Worm (Caenorhabditis elegans) whole organism, L2 larva: ENCODE results near the gene T28D6.6.
A peak's percentile ranks its signal among the peaks of the same experiment; 100 is the strongest.

Experiments
- C34F6.9 ChIP-seq: fragments of 150-350 bp; optimal IDR thresholded peaks from 2 replicates; lab custom pipeline; 2014; ENCODE audit warnings: missing biosample characterization, missing genetic modification characterization
- F13H6.1 ChIP-seq: sonication (generic microtip); optimal IDR thresholded peaks from 2 replicates; lab custom pipeline; 2016; ENCODE audit warnings: missing genetic modification characterization, missing compliant biosample characterization
- R02D3.7 ChIP-seq: fragments of 150-350 bp; optimal IDR thresholded peaks from 2 replicates; lab custom pipeline; 2014; ENCODE audit warnings: missing biosample characterization, missing genetic modification characterization
- Y55F3AM.14 ChIP-seq: fragments of 200-800 bp; sonication (Bioruptor generic); optimal IDR thresholded peaks from 2 replicates; lab custom pipeline; 2018; ENCODE audit warnings: mild to moderate bottlenecking, missing genetic modification characterization, missing compliant biosample characterization
- ZK546.5 ChIP-seq: sonication (generic microtip); optimal IDR thresholded peaks from 2 replicates; lab custom pipeline; 2017; ENCODE audit warnings: missing biosample characterization, missing genetic modification characterization
- alr-1 ChIP-seq: fragments of 150-350 bp; optimal IDR thresholded peaks from 2 replicates; lab custom pipeline; 2014; ENCODE audit warnings: missing biosample characterization, missing genetic modification characterization
- aly-2 ChIP-seq: fragments of 150-350 bp; optimal IDR thresholded peaks from 2 replicates; lab custom pipeline; 2014; ENCODE audit warnings: missing biosample characterization, missing genetic modification characterization
- ama-1 ChIP-seq: fragments of 150-350 bp; optimal IDR thresholded peaks from 2 replicates; lab custom pipeline; 2018; ENCODE audit warnings: inconsistent platforms
- blmp-1 ChIP-seq: sonication (generic microtip); optimal IDR thresholded peaks from 2 replicates; lab custom pipeline; 2017; ENCODE audit warnings: missing genetic modification characterization, mild to moderate bottlenecking, missing compliant biosample characterization, antibody characterized with exemption, moderate library complexity; ENCODE audit not compliant: insufficient read depth
- ceh-16 ChIP-seq: fragments of 150-350 bp; optimal IDR thresholded peaks from 2 replicates; lab custom pipeline; 2014; ENCODE audit warnings: missing biosample characterization, missing genetic modification characterization
- ceh-82 ChIP-seq: fragments of 150-350 bp; optimal IDR thresholded peaks from 2 replicates; lab custom pipeline; 2014; ENCODE audit warnings: missing biosample characterization, missing genetic modification characterization
- crh-2 ChIP-seq: sonication (generic microtip); optimal IDR thresholded peaks from 2 replicates; lab custom pipeline; 2017; ENCODE audit warnings: missing biosample characterization, missing genetic modification characterization
- dmd-4 ChIP-seq: sonication (generic microtip); optimal IDR thresholded peaks from 2 replicates; lab custom pipeline; 2017; ENCODE audit warnings: missing biosample characterization, missing genetic modification characterization
- egl-27 ChIP-seq: sonication (generic microtip); optimal IDR thresholded peaks from 3 replicates; lab custom pipeline; 2017; ENCODE audit warnings: missing biosample characterization, missing genetic modification reagents, missing genetic modification characterization
- elt-1 ChIP-seq: fragments of 150-350 bp; optimal IDR thresholded peaks from 2 replicates; lab custom pipeline; 2014; ENCODE audit warnings: missing biosample characterization, missing genetic modification characterization
- elt-3 ChIP-seq: sonication (generic microtip); optimal IDR thresholded peaks from 2 replicates; lab custom pipeline; 2017; ENCODE audit warnings: missing biosample characterization, missing genetic modification characterization
- fos-1 ChIP-seq: fragments of 150-350 bp; optimal IDR thresholded peaks from 2 replicates; lab custom pipeline; 2014; ENCODE audit warnings: missing biosample characterization, missing genetic modification characterization
- gmeb-1 ChIP-seq: fragments of 150-350 bp; optimal IDR thresholded peaks from 2 replicates; lab custom pipeline; 2014; ENCODE audit warnings: missing biosample characterization, missing genetic modification characterization
- lin-11 ChIP-seq: fragments of 150-350 bp; sonication (generic microtip); optimal IDR thresholded peaks from 2 replicates; lab custom pipeline; 2014; ENCODE audit warnings: missing biosample characterization, missing genetic modification characterization, inconsistent platforms, mixed read lengths
- lin-13 ChIP-seq: fragments of 150-350 bp; optimal IDR thresholded peaks from 2 replicates; lab custom pipeline; 2014; ENCODE audit warnings: missing biosample characterization, missing genetic modification reagents, missing genetic modification characterization
- lin-39 ChIP-seq: fragments of 150-350 bp; optimal IDR thresholded peaks from 2 replicates; lab custom pipeline; 2014; ENCODE audit warnings: missing biosample characterization, missing genetic modification reagents, missing genetic modification characterization
- lsy-2 ChIP-seq, 2 experiments: fragments of 150-350 bp in 1 of 2; sonication (generic microtip) in 1 of 2; optimal IDR thresholded peaks; 2 replicates each; lab custom pipeline; 2014 to 2017; ENCODE audit warnings: missing biosample characterization in 2 of 2, missing genetic modification characterization in 2 of 2
- mab-5 ChIP-seq: fragments of 150-350 bp; optimal IDR thresholded peaks from 2 replicates; lab custom pipeline; 2014; ENCODE audit warnings: missing biosample characterization, missing genetic modification characterization
- mbf-1 ChIP-seq: sonication (generic microtip); optimal IDR thresholded peaks from 2 replicates; lab custom pipeline; 2017; ENCODE audit warnings: missing biosample characterization, missing genetic modification characterization
- mdl-1 ChIP-seq, 2 experiments: fragments of 150-350 bp in 1 of 2; sonication (generic microtip) in 1 of 2; optimal IDR thresholded peaks; 2 replicates each; lab custom pipeline; 2017; ENCODE audit warnings: missing biosample characterization in 2 of 2, missing genetic modification characterization in 2 of 2
- nhr-10 ChIP-seq: sonication (generic microtip); optimal IDR thresholded peaks from 2 replicates; lab custom pipeline; 2017; ENCODE audit warnings: missing biosample characterization, missing genetic modification characterization
- nhr-11 ChIP-seq: fragments of 150-350 bp; optimal IDR thresholded peaks from 2 replicates; lab custom pipeline; 2014; ENCODE audit warnings: missing biosample characterization, missing genetic modification characterization
- nhr-12 ChIP-seq: fragments of 150-350 bp; optimal IDR thresholded peaks from 2 replicates; lab custom pipeline; 2014; ENCODE audit warnings: missing biosample characterization, missing genetic modification characterization
- nhr-129 ChIP-seq: fragments of 150-350 bp; optimal IDR thresholded peaks from 2 replicates; lab custom pipeline; 2014; ENCODE audit warnings: missing biosample characterization, missing genetic modification characterization
- nhr-21 ChIP-seq: fragments of 150-350 bp; optimal IDR thresholded peaks from 2 replicates; lab custom pipeline; 2014; ENCODE audit warnings: missing biosample characterization, missing genetic modification characterization
- nhr-23 ChIP-seq: fragments of 150-350 bp; optimal IDR thresholded peaks from 2 replicates; lab custom pipeline; 2014; ENCODE audit warnings: missing biosample characterization, missing genetic modification reagents, missing genetic modification characterization
- nhr-237 ChIP-seq: fragments of 150-350 bp; optimal IDR thresholded peaks from 2 replicates; lab custom pipeline; 2014; ENCODE audit warnings: missing biosample characterization, missing genetic modification characterization
- nhr-25 ChIP-seq: fragments of 150-350 bp; sonication (generic microtip); optimal IDR thresholded peaks from 3 replicates; lab custom pipeline; 2014; ENCODE audit warnings: missing biosample characterization, missing genetic modification characterization
- nhr-6 ChIP-seq: fragments of 150-350 bp; optimal IDR thresholded peaks from 2 replicates; lab custom pipeline; 2014; ENCODE audit warnings: missing biosample characterization, missing genetic modification characterization
- nhr-77 ChIP-seq: fragments of 150-350 bp; optimal IDR thresholded peaks from 2 replicates; lab custom pipeline; 2014; ENCODE audit warnings: missing biosample characterization, missing genetic modification characterization
- peb-1 ChIP-seq: fragments of 150-350 bp; optimal IDR thresholded peaks from 2 replicates; lab custom pipeline; 2014; ENCODE audit warnings: missing biosample characterization, missing genetic modification characterization
- sem-4 ChIP-seq: fragments of 150-350 bp; optimal IDR thresholded peaks from 2 replicates; lab custom pipeline; 2014; ENCODE audit warnings: missing biosample characterization, missing genetic modification reagents, missing genetic modification characterization
- skn-1 ChIP-seq: sonication (generic microtip); optimal IDR thresholded peaks from 2 replicates; lab custom pipeline; 2017; ENCODE audit warnings: missing biosample characterization, missing genetic modification characterization
- sma-3 ChIP-seq: sonication (generic microtip); optimal IDR thresholded peaks from 2 replicates; lab custom pipeline; 2016; ENCODE audit warnings: missing genetic modification reagents, missing genetic modification characterization, missing compliant biosample characterization
- sma-9 ChIP-seq, 2 experiments: fragments of 150-350 bp in 1 of 2; sonication (generic microtip) in 1 of 2; optimal IDR thresholded peaks; 2 replicates each; lab custom pipeline; 2014 to 2016; ENCODE audit warnings: missing genetic modification characterization in 2 of 2, mild to moderate bottlenecking in 1 of 2, missing biosample characterization in 1 of 2, missing compliant biosample characterization in 1 of 2, missing genetic modification reagents in 1 of 2, moderate library complexity in 1 of 2
- snpc-4 ChIP-seq: fragments of 150-350 bp; optimal IDR thresholded peaks from 2 replicates; lab custom pipeline; 2014; ENCODE audit warnings: missing biosample characterization, missing genetic modification characterization
- unc-39 ChIP-seq: fragments of 150-350 bp; optimal IDR thresholded peaks from 2 replicates; lab custom pipeline; 2014; ENCODE audit warnings: missing biosample characterization, missing genetic modification characterization
- unc-55 ChIP-seq: fragments of 150-350 bp; sonication (generic microtip); optimal IDR thresholded peaks from 3 replicates; lab custom pipeline; 2014; ENCODE audit warnings: missing biosample characterization, missing genetic modification reagents, missing genetic modification characterization
- unc-62 ChIP-seq: fragments of 150-350 bp; optimal IDR thresholded peaks from 2 replicates; lab custom pipeline; 2014; ENCODE audit warnings: missing biosample characterization, missing genetic modification reagents, missing genetic modification characterization
- zag-1 ChIP-seq: fragments of 150-350 bp; optimal IDR thresholded peaks from 2 replicates; lab custom pipeline; 2014; ENCODE audit warnings: missing biosample characterization, missing genetic modification characterization
- ztf-1 ChIP-seq: fragments of 200-800 bp; sonication (Bioruptor generic); conservative IDR thresholded peaks from 2 replicates; pipeline ENCODE4 v1.3.6; 2022; ENCODE audit warnings: missing genetic modification characterization, missing compliant biosample characterization
- ztf-11 ChIP-seq: sonication (generic microtip); optimal IDR thresholded peaks from 2 replicates; lab custom pipeline; 2017; ENCODE audit warnings: missing biosample characterization, missing genetic modification characterization
- ztf-4 ChIP-seq: fragments of 150-350 bp; optimal IDR thresholded peaks from 2 replicates; lab custom pipeline; 2014; ENCODE audit warnings: missing biosample characterization, missing genetic modification characterization

T28D6.6 gene

DNA sequence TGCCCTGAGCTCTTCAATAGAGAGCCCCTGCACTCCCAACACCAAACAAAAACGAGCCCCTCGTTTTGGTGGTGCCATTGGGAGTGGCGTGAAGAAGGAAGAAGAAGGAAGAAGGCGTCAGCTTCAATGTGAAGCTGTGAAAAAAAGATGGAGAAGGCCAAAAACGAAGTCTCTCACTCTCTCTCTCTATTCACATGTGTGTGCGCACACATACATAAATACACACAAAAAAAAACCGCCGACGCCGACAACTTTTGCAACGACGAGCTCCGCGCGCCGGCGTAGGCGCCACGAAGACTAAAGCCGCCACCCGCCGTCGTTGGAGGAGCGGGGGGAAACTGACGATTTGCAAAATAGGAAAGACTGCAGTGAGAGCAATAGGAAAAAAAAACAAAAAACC lies 6.8 kb downstream of the T28D6.6 start:
- TF ChIP-seq ztf-1 (GFP tag; lab: Robert Waterston, UW) = no peak
- TF ChIP-seq unc-55 (GFP tag; lab: Kevin White, UChicago) = peak; percentile 60
- TF ChIP-seq snpc-4 (tag; lab: Kevin White, UChicago) = no peak
- TF ChIP-seq fos-1 = no peak
- no peak for TF ChIP-seq ztf-4 (tag; lab: Kevin White, UChicago)
- no peak for TF ChIP-seq zag-1 (tag; lab: Kevin White, UChicago)
- no peak for TF ChIP-seq nhr-21 (tag; lab: Kevin White, UChicago)
- no peak for TF ChIP-seq nhr-6 (tag; lab: Kevin White, UChicago)
- TF ChIP-seq Y55F3AM.14 (GFP tag; lab: Kevin White, UChicago) = peak; percentile 22
- no peak for TF ChIP-seq egl-27 (tag; lab: Kevin White, UChicago)
- TF ChIP-seq C34F6.9 = peak; percentile 25
- TF ChIP-seq nhr-129 = no peak
- no peak for TF ChIP-seq ztf-11 (tag; lab: Kevin White, UChicago)
- no peak for TF ChIP-seq sma-3 (GFP tag; lab: Kevin White, UChicago)
- TF ChIP-seq nhr-10 (tag; lab: Kevin White, UChicago) = no peak
- TF ChIP-seq sma-9 (GFP tag; optimal IDR thresholded peaks at IDR 0.05; lab: Kevin White, UChicago) = no peak
- TF ChIP-seq sma-9 (tag; optimal IDR thresholded peaks at IDR 0.05; lab: Kevin White, UChicago) = no peak
- TF ChIP-seq elt-1 (tag; lab: Kevin White, UChicago) = no peak
- no peak for TF ChIP-seq unc-39 (tag; lab: Kevin White, UChicago)
- TF ChIP-seq ceh-82 (tag; lab: Kevin White, UChicago) = no peak
- no peak for TF ChIP-seq skn-1 (tag; lab: Kevin White, UChicago)
- no peak for TF ChIP-seq lin-13
- peak in 1 of 2 experiments; percentile 25 for TF ChIP-seq lsy-2 (tag; optimal IDR thresholded peaks at IDR 0.05; lab: Kevin White, UChicago)
- no peak for TF ChIP-seq mab-5

DNA sequence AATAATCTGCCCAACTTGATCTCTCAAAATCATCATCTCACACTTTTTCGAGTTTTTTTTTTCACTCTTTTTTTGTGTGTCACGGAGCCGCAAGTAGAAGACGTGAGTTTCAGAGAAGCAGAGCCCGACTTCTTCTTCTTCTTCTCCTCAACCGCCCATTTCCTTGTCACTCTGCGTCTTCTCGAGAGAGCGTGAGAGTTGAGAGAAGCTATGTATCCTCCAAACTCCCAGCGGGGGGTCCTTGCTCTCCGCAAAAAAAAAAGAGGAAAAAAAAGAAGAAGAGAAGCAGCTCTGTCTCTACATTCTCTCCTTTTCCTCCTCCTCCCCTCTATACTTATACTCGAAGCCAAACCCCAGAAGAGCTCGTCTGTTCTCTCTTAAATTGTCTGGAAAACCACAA lies 8.6 kb downstream of the T28D6.6 start:
- TF ChIP-seq F13H6.1 (tag; lab: Kevin White, UChicago) (peak; percentile 23), lsy-2 (tag; optimal IDR thresholded peaks at IDR 0.05; lab: Kevin White, UChicago) (peak in 1 of 2 experiments; percentile 53), lin-11 (tag; lab: Kevin White, UChicago) (no peak), nhr-6 (tag; lab: Kevin White, UChicago) (no peak), nhr-12 (tag; lab: Kevin White, UChicago) (no peak), unc-55 (GFP tag; lab: Kevin White, UChicago) (peak; percentile 75), sem-4 (tag; lab: Kevin White, UChicago) (peak; percentile 57), sma-3 (GFP tag; lab: Kevin White, UChicago) (no peak), ZK546.5 (no peak), nhr-21 (tag; lab: Kevin White, UChicago) (no peak), mbf-1 (tag; lab: Kevin White, UChicago) (no peak), Y55F3AM.14 (GFP tag; lab: Kevin White, UChicago) (no peak), egl-27 (tag; lab: Kevin White, UChicago) (no peak), ztf-1 (GFP tag; lab: Robert Waterston, UW) (no peak), ztf-4 (tag; lab: Kevin White, UChicago) (no peak), dmd-4 (no peak), gmeb-1 (tag; lab: Kevin White, UChicago) (no peak), unc-62 (GFP tag; lab: Kevin White, UChicago) (no peak), nhr-237 (tag; lab: Kevin White, UChicago) (no peak), alr-1 (tag; lab: Kevin White, UChicago) (no peak), nhr-25 (no peak), nhr-10 (tag; lab: Kevin White, UChicago) (no peak), elt-1 (tag; lab: Kevin White, UChicago) (no peak), fos-1 (no peak), aly-2 (tag; lab: Kevin White, UChicago) (no peak), ceh-82 (tag; lab: Kevin White, UChicago) (no peak), snpc-4 (tag; lab: Kevin White, UChicago) (no peak), elt-3 (tag; lab: Kevin White, UChicago) (no peak), sma-9 (GFP tag; optimal IDR thresholded peaks at IDR 0.05; lab: Kevin White, UChicago) (no peak), sma-9 (tag; optimal IDR thresholded peaks at IDR 0.05; lab: Kevin White, UChicago) (no peak), peb-1 (tag; lab: Kevin White, UChicago) (no peak), ama-1 (lab: Kevin White, UChicago) (no peak), nhr-11 (tag; lab: Kevin White, UChicago) (no peak), ceh-16 (tag; lab: Kevin White, UChicago) (no peak), nhr-77 (tag; lab: Kevin White, UChicago) (no peak), zag-1 (tag; lab: Kevin White, UChicago) (peak; percentile 43), crh-2 (tag; lab: Kevin White, UChicago) (peak; percentile 18), nhr-129 (peak; percentile 53), ztf-11 (tag; lab: Kevin White, UChicago) (no peak), R02D3.7 (tag; lab: Kevin White, UChicago) (no peak), blmp-1 (no peak), C34F6.9 (peak; percentile 66), lin-13 (no peak), unc-39 (tag; lab: Kevin White, UChicago) (no peak), skn-1 (tag; lab: Kevin White, UChicago) (no peak), nhr-23 (tag; lab: Kevin White, UChicago) (no peak), mdl-1 (tag; optimal IDR thresholded peaks at IDR 0.05; lab: Kevin White, UChicago) (peak in 1 of 2 experiments; percentile 6), lin-39 (tag; lab: Kevin White, UChicago) (no peak), mab-5 (no peak)
